Worm (Caenorhabditis elegans) whole organism, L3 larva: ENCODE data around the gene abhd-3.2.

Experiments
- R02D3.7 ChIP-seq: fragments of 150-350 bp; optimal IDR thresholded peaks from 2 replicates; lab custom pipeline; 2014; ENCODE audit warnings: missing biosample characterization, missing genetic modification characterization
- aly-2 ChIP-seq: fragments of 150-350 bp; optimal IDR thresholded peaks from 2 replicates; lab custom pipeline; 2014; ENCODE audit warnings: missing biosample characterization, missing genetic modification characterization
- ama-1 ChIP-seq: fragments of 150-350 bp; optimal IDR thresholded peaks from 2 replicates; lab custom pipeline; 2018
- ceh-16 ChIP-seq: sonication (generic microtip); optimal IDR thresholded peaks from 2 replicates; lab custom pipeline; 2017; ENCODE audit warnings: missing biosample characterization, missing genetic modification characterization
- ceh-28 ChIP-seq: fragments of 150-350 bp; optimal IDR thresholded peaks from 2 replicates; lab custom pipeline; 2014; ENCODE audit warnings: missing biosample characterization, missing genetic modification reagents, missing genetic modification characterization
- ceh-82 ChIP-seq: fragments of 150-350 bp; optimal IDR thresholded peaks from 2 replicates; lab custom pipeline; 2014; ENCODE audit warnings: missing biosample characterization, missing genetic modification characterization
- daf-12 ChIP-seq: fragments of 150-350 bp; optimal IDR thresholded peaks from 2 replicates; lab custom pipeline; 2014; ENCODE audit warnings: missing biosample characterization, missing genetic modification reagents, missing genetic modification characterization
- egl-27 ChIP-seq: sonication (generic microtip); optimal IDR thresholded peaks from 4 replicates; lab custom pipeline; 2017; ENCODE audit warnings: missing biosample characterization, missing genetic modification reagents, missing genetic modification characterization
- elt-1 ChIP-seq: fragments of 150-350 bp; optimal IDR thresholded peaks from 2 replicates; lab custom pipeline; 2014; ENCODE audit warnings: missing biosample characterization, missing genetic modification characterization
- elt-2 ChIP-seq: sonication (generic microtip); optimal IDR thresholded peaks from 2 replicates; lab custom pipeline; 2016; ENCODE audit warnings: missing genetic modification reagents, mild to moderate bottlenecking, missing genetic modification characterization, missing compliant biosample characterization
- elt-3 ChIP-seq, 3 experiments: fragments of 150-350 bp in 1 of 3; sonication (generic microtip) in 2 of 3; optimal IDR thresholded peaks; 2 replicates in 2 of 3; 4 replicates in 1 of 3; lab custom pipeline; 2014 to 2017; ENCODE audit warnings: missing biosample characterization in 3 of 3, missing genetic modification characterization in 3 of 3
- fkh-10 ChIP-seq: sonication (generic microtip); optimal IDR thresholded peaks from 2 replicates; lab custom pipeline; 2017; ENCODE audit warnings: missing biosample characterization, missing genetic modification reagents, missing genetic modification characterization
- fkh-2 ChIP-seq: fragments of 150-350 bp; optimal IDR thresholded peaks from 2 replicates; lab custom pipeline; 2014; ENCODE audit warnings: missing biosample characterization, missing genetic modification reagents, missing genetic modification characterization
- fos-1 ChIP-seq: fragments of 150-350 bp; optimal IDR thresholded peaks from 2 replicates; lab custom pipeline; 2014; ENCODE audit warnings: missing biosample characterization, missing genetic modification characterization
- hmg-11 ChIP-seq: sonication (generic microtip); optimal IDR thresholded peaks from 2 replicates; lab custom pipeline; 2016; ENCODE audit warnings: missing genetic modification characterization, missing compliant biosample characterization
- jun-1 ChIP-seq: fragments of 150-350 bp; optimal IDR thresholded peaks from 2 replicates; lab custom pipeline; 2014; ENCODE audit warnings: missing biosample characterization, missing genetic modification reagents, missing genetic modification characterization
- lsy-12 ChIP-seq: sonication (generic microtip); optimal IDR thresholded peaks from 2 replicates; lab custom pipeline; 2016; ENCODE audit warnings: mild to moderate bottlenecking, missing genetic modification characterization, missing compliant biosample characterization
- mdl-1 ChIP-seq: fragments of 150-350 bp; optimal IDR thresholded peaks from 2 replicates; lab custom pipeline; 2014; ENCODE audit warnings: missing biosample characterization, missing genetic modification characterization
- mml-1 ChIP-seq: fragments of 150-350 bp; sonication (generic microtip); optimal IDR thresholded peaks from 3 replicates; lab custom pipeline; 2014; ENCODE audit warnings: missing biosample characterization, missing genetic modification characterization
- nfya-1 ChIP-seq: sonication (generic microtip); optimal IDR thresholded peaks from 2 replicates; lab custom pipeline; 2017; ENCODE audit warnings: missing genetic modification characterization, mild to moderate bottlenecking, missing compliant biosample characterization, antibody characterized with exemption, moderate library complexity; ENCODE audit not compliant: insufficient read depth
- nhr-11 ChIP-seq: fragments of 150-350 bp; optimal IDR thresholded peaks from 2 replicates; lab custom pipeline; 2014; ENCODE audit warnings: missing biosample characterization, missing genetic modification characterization
- nhr-12 ChIP-seq: fragments of 150-350 bp; optimal IDR thresholded peaks from 2 replicates; lab custom pipeline; 2014; ENCODE audit warnings: missing biosample characterization, missing genetic modification characterization
- nhr-23 ChIP-seq: fragments of 150-350 bp; optimal IDR thresholded peaks from 2 replicates; lab custom pipeline; 2014; ENCODE audit warnings: missing biosample characterization, missing genetic modification reagents, missing genetic modification characterization
- nhr-28 ChIP-seq: fragments of 150-350 bp; optimal IDR thresholded peaks from 2 replicates; lab custom pipeline; 2014; ENCODE audit warnings: missing biosample characterization, missing genetic modification characterization
- nhr-43 ChIP-seq: sonication (generic microtip); optimal IDR thresholded peaks from 2 replicates; lab custom pipeline; 2016; ENCODE audit warnings: mild to moderate bottlenecking, missing genetic modification characterization, missing compliant biosample characterization; ENCODE audit not compliant: poor library complexity, severe bottlenecking
- nhr-67 ChIP-seq: fragments of 150-350 bp; optimal IDR thresholded peaks from 2 replicates; lab custom pipeline; 2014; ENCODE audit warnings: missing biosample characterization, missing genetic modification characterization
- nhr-77 ChIP-seq: fragments of 150-350 bp; optimal IDR thresholded peaks from 2 replicates; lab custom pipeline; 2014; ENCODE audit warnings: missing biosample characterization, missing genetic modification characterization
- pha-4 ChIP-seq: fragments of 150-350 bp; optimal IDR thresholded peaks from 2 replicates; lab custom pipeline; 2014; ENCODE audit warnings: missing biosample characterization, missing genetic modification reagents, missing genetic modification characterization
- pqm-1 ChIP-seq: fragments of 150-350 bp; optimal IDR thresholded peaks from 2 replicates; lab custom pipeline; 2017; ENCODE audit warnings: missing biosample characterization, missing genetic modification characterization, inconsistent platforms
- sea-2 ChIP-seq: fragments of 150-350 bp; sonication (generic microtip); optimal IDR thresholded peaks from 4 replicates; lab custom pipeline; 2014; ENCODE audit warnings: missing biosample characterization, missing genetic modification reagents, missing genetic modification characterization
- skn-1 ChIP-seq: fragments of 150-350 bp; optimal IDR thresholded peaks from 2 replicates; lab custom pipeline; 2014; ENCODE audit warnings: missing biosample characterization, missing genetic modification characterization
- snpc-4 ChIP-seq: fragments of 150-350 bp; optimal IDR thresholded peaks from 2 replicates; lab custom pipeline; 2014; ENCODE audit warnings: missing biosample characterization, missing genetic modification characterization
- unc-39 ChIP-seq: sonication (generic microtip); optimal IDR thresholded peaks from 4 replicates; lab custom pipeline; 2017; ENCODE audit warnings: missing biosample characterization, missing genetic modification characterization
- unc-62 ChIP-seq: fragments of 150-350 bp; sonication (generic microtip); optimal IDR thresholded peaks from 4 replicates; lab custom pipeline; 2014; ENCODE audit warnings: missing biosample characterization, missing genetic modification reagents, missing genetic modification characterization
- zag-1 ChIP-seq: fragments of 150-350 bp; optimal IDR thresholded peaks from 2 replicates; lab custom pipeline; 2014; ENCODE audit warnings: missing biosample characterization, missing genetic modification characterization
- ztf-11 ChIP-seq: fragments of 150-350 bp; optimal IDR thresholded peaks from 2 replicates; lab custom pipeline; 2014; ENCODE audit warnings: missing biosample characterization, missing genetic modification characterization
- ztf-4 ChIP-seq: fragments of 150-350 bp; optimal IDR thresholded peaks from 2 replicates; lab custom pipeline; 2014; ENCODE audit warnings: missing biosample characterization, missing genetic modification characterization

Gene abhd-3.2

DNA sequence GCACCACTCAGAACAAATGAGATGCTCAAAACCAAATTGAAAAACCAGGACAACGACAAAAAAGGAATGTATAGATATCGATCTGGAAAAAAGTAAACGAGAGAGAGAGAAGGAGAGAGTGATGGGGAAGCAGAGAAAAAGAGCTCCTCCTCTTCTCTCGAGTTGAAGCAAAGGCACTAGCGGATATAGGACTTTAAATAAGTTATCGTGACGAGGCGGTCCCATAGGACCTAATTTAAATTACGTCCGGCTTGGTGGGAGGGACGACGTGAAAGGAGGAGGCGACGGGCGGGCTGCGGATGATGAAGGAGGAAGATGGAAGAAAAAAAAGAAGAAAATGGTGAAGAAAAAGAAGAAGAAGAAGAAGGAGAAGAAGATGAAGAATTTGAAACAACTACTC, 40.8 kb upstream of the abhd-3.2 start:
- TF ChIP-seq egl-27 (tag; lab: Kevin White, UChicago) (no peak), unc-39 (tag; lab: Kevin White, UChicago) (no peak), fkh-10 (GFP tag; lab: Kevin White, UChicago) (peak; percentile 5), ama-1 (no peak), elt-3 (tag; optimal IDR thresholded peaks at IDR 0.05; lab: Kevin White, UChicago) (no peak), ztf-4 (tag; lab: Kevin White, UChicago) (no peak), jun-1 (tag; lab: Kevin White, UChicago) (no peak), nhr-11 (tag; lab: Kevin White, UChicago) (no peak), mml-1 (no peak), lsy-12 (tag; lab: Kevin White, UChicago) (no peak), zag-1 (tag; lab: Kevin White, UChicago) (peak; percentile 27), ceh-16 (tag; lab: Kevin White, UChicago) (no peak), nhr-28 (tag; lab: Kevin White, UChicago) (no peak), hmg-11 (peak; percentile 50), nhr-67 (no peak), nhr-12 (tag; lab: Kevin White, UChicago) (no peak), nfya-1 (tag; lab: Kevin White, UChicago) (peak; percentile 42), unc-62 (GFP tag; lab: Kevin White, UChicago) (no peak), fkh-2 (tag; lab: Kevin White, UChicago) (no peak), nhr-77 (tag; lab: Kevin White, UChicago) (no peak), ztf-11 (tag; lab: Kevin White, UChicago) (no peak), R02D3.7 (tag; lab: Kevin White, UChicago) (no peak)

- TF ChIP-seq pqm-1 (tag; lab: Kevin White, UChicago) = no peak
- TF ChIP-seq jun-1 (tag; lab: Kevin White, UChicago) = no peak
- TF ChIP-seq snpc-4 (tag; lab: Kevin White, UChicago) = no peak
- no peak for TF ChIP-seq fkh-10 (GFP tag; lab: Kevin White, UChicago)
- no peak for TF ChIP-seq nhr-12 (tag; lab: Kevin White, UChicago)
- no peak for TF ChIP-seq pha-4 (tag; lab: Kevin White, UChicago)
- TF ChIP-seq unc-62 (GFP tag; lab: Kevin White, UChicago) = no peak
- TF ChIP-seq nhr-23 (tag; lab: Kevin White, UChicago) = no peak
- TF ChIP-seq aly-2 (tag; lab: Kevin White, UChicago) = no peak
- TF ChIP-seq elt-1 = no peak
Measured at ce11 chrX:1017456-1017855, 39.6 kb upstream of the abhd-3.2 start, which contains the start of the genes F55A4.13 and nlf-1. F55A4.13 (minus strand) TSS chrX:1017556. nlf-1 (minus strand) TSS chrX:1017567.

DNA sequence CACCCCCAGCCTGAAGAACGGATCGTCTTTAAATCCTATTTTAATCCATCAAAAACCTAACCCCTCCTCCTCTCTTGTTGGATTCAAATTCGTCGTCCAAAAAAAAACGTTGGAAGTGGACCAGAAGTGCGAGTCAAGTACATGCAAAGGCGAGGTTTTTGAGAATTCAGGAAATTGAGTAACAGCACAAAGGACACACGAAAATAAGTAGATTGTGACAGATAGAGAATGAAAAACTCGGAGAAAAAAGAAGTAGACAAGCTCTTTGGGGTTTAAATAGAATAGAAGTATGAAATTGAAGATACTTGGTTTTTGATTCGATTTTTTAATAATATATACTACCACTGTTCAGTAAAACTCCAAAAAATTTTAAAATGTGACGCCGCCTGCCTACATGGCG, 36.9 kb upstream of the abhd-3.2 start:
- TF ChIP-seq daf-12 (tag; lab: Kevin White, UChicago) (no peak), pqm-1 (tag; lab: Kevin White, UChicago) (no peak), zag-1 (tag; lab: Kevin White, UChicago) (no peak), fkh-10 (GFP tag; lab: Kevin White, UChicago) (peak; percentile 74)

- no peak for TF ChIP-seq mml-1
- peak; percentile 50 for TF ChIP-seq elt-2
- no peak for TF ChIP-seq nhr-12 (tag; lab: Kevin White, UChicago)
- TF ChIP-seq jun-1 (tag; lab: Kevin White, UChicago) = no peak
- no peak for TF ChIP-seq nhr-43
- no peak for TF ChIP-seq mdl-1 (tag; lab: Kevin White, UChicago)
- TF ChIP-seq pha-4 (tag; lab: Kevin White, UChicago) = peak; percentile 46
- TF ChIP-seq fkh-2 (tag; lab: Kevin White, UChicago) = no peak
- peak; percentile 95 for TF ChIP-seq ama-1
- TF ChIP-seq pqm-1 (tag; lab: Kevin White, UChicago) = no peak
- TF ChIP-seq nfya-1 (tag; lab: Kevin White, UChicago) = no peak
- no peak for TF ChIP-seq lsy-12 (tag; lab: Kevin White, UChicago)
- no peak for TF ChIP-seq skn-1
- no peak for TF ChIP-seq fos-1 (tag; lab: Kevin White, UChicago)
- TF ChIP-seq daf-12 (tag; lab: Kevin White, UChicago) = no peak
- TF ChIP-seq ceh-28 (tag; lab: Kevin White, UChicago) = no peak
- no peak for TF ChIP-seq zag-1 (tag; lab: Kevin White, UChicago)
- TF ChIP-seq sea-2 = no peak
- no peak for TF ChIP-seq fkh-10 (GFP tag; lab: Kevin White, UChicago)
- no peak for TF ChIP-seq ceh-82 (tag; lab: Kevin White, UChicago)
- TF ChIP-seq nhr-11 (tag; lab: Kevin White, UChicago) = no peak
- TF ChIP-seq elt-3 (tag; optimal IDR thresholded peaks at IDR 0.05; lab: Kevin White, UChicago) = no peak
- TF ChIP-seq elt-1 = no peak
- TF ChIP-seq R02D3.7 (tag; lab: Kevin White, UChicago) = no peak
Measured at ce11 chrX:1012385-1012866, 34.6 kb upstream of the abhd-3.2 start.
